Worm (Caenorhabditis elegans) whole organism, L1 larva: ENCODE measurements around the gene nspc-12.
"Not testable (repeated sequence)": the region's sequence is repeated elsewhere in the genome, so short reads cannot be mapped to it uniquely, and the experiment has no call there.

Experiments used
- ceh-82 ChIP-seq, 3 experiments: fragments of 150-350 bp in 1 of 3; sonication (generic microtip) in 2 of 3; optimal IDR thresholded peaks; 2 replicates each; lab custom pipeline; 2014 to 2017; ENCODE audit warnings: missing biosample characterization in 3 of 3, missing genetic modification characterization in 3 of 3
- nhr-28 ChIP-seq: fragments of 150-350 bp; optimal IDR thresholded peaks from 2 replicates; lab custom pipeline; 2014; ENCODE audit warnings: missing biosample characterization, missing genetic modification characterization
- tbx-2 ChIP-seq: sonication (generic microtip); optimal IDR thresholded peaks from 2 replicates; lab custom pipeline; 2016; ENCODE audit warnings: missing genetic modification characterization, missing compliant biosample characterization
- unc-86 ChIP-seq: sonication (generic microtip); optimal IDR thresholded peaks from 2 replicates; lab custom pipeline; 2016; ENCODE audit warnings: missing genetic modification characterization, missing compliant biosample characterization
- xbp-1 ChIP-seq: sonication (generic microtip); optimal IDR thresholded peaks from 2 replicates; lab custom pipeline; 2016; ENCODE audit warnings: missing genetic modification characterization, missing compliant biosample characterization
- zip-4 ChIP-seq: fragments of 200-800 bp; sonication (Bioruptor generic); optimal IDR thresholded peaks from 2 replicates; lab custom pipeline; 2018; ENCODE audit warnings: mild to moderate bottlenecking, missing genetic modification characterization, moderate library complexity, missing compliant biosample characterization

DNA sequence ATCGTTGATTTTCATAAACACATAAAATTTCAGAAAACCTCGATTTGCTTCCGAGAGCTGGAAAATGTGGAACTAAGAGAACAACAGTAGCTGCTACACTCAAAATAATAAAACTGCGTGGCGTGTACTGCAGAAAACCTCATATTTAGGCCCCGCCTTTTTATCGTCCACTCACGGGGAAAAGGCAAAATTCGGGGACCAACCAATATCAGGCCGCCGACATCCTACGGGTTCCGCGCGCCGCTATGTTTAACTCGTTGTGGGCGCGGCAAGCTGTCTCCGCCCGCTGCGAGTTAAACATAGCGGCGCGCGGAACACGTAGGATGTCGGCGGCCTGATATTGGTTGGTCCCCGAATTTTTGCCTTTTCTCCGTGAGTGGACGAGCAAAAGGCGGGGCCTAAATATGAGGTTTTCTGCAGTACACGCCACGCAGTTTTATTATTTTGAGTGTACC, 48.4 kb downstream of the nspc-12 start, which contains the start of gene F17A2.16:
- not testable (repeated sequence) for TF ChIP-seq zip-4 (GFP tag; lab: Kevin White, UChicago); ceh-82 (tag; optimal IDR thresholded peaks at IDR 0.05; lab: Kevin White, UChicago); unc-86; tbx-2 (tag; lab: Kevin White, UChicago); nhr-28; xbp-1 (tag; lab: Kevin White, UChicago)
